Worm (Caenorhabditis elegans) whole organism, midembryonic: ENCODE measurements around the gene des-2.

Experiments
- T22C8.4 ChIP-seq: fragments of 200-800 bp; sonication (Bioruptor generic); IDR thresholded peaks from 2 replicates; pipeline ENCODE4 v1.3.6; 2022; ENCODE audit warnings: missing genetic modification characterization, missing compliant biosample characterization
- cog-1 ChIP-seq: sonication (generic microtip); optimal IDR thresholded peaks from 2 replicates; lab custom pipeline; 2016; ENCODE audit warnings: missing genetic modification characterization, missing compliant biosample characterization
- flt-1 ChIP-seq: fragments of 200-800 bp; sonication (Bioruptor generic); IDR thresholded peaks from 2 replicates; pipeline ENCODE4 v1.3.6; 2022; ENCODE audit warnings: missing genetic modification characterization, missing compliant biosample characterization
- klf-2 ChIP-seq: fragments of 200-800 bp; sonication (Bioruptor generic); conservative IDR thresholded peaks from 2 replicates; pipeline ENCODE4 v1.3.6; 2022; ENCODE audit warnings: missing genetic modification reagents, missing genetic modification characterization, missing compliant biosample characterization
- med-1 ChIP-seq: sonication (generic microtip); optimal IDR thresholded peaks from 2 replicates; lab custom pipeline; 2017; ENCODE audit warnings: missing genetic modification characterization, mild to moderate bottlenecking, missing compliant biosample characterization, antibody characterized with exemption, missing genetic modification reagents; ENCODE audit not compliant: insufficient read depth
- ref-1 ChIP-seq: fragments of 200-800 bp; sonication (Bioruptor generic); conservative IDR thresholded peaks from 2 replicates; pipeline ENCODE4 v1.3.6; 2022; ENCODE audit warnings: missing genetic modification reagents, missing genetic modification characterization, missing compliant biosample characterization
- tab-1 ChIP-seq: fragments of 200-800 bp; sonication (Bioruptor generic); IDR thresholded peaks from 2 replicates; pipeline ENCODE4 v1.3.6; 2022; ENCODE audit warnings: missing genetic modification characterization, missing compliant biosample characterization
- ztf-23 ChIP-seq: fragments of 200-800 bp; sonication (Bioruptor generic); IDR thresholded peaks from 2 replicates; pipeline ENCODE4 v1.3.6; 2022; ENCODE audit warnings: missing genetic modification reagents, missing genetic modification characterization, missing compliant biosample characterization
- ztf-29 ChIP-seq: fragments of 200-800 bp; sonication (Bioruptor generic); IDR thresholded peaks from 2 replicates; pipeline ENCODE4 v1.3.6; 2022; ENCODE audit warnings: missing genetic modification reagents, missing genetic modification characterization, missing compliant biosample characterization

The des-2 gene

DNA sequence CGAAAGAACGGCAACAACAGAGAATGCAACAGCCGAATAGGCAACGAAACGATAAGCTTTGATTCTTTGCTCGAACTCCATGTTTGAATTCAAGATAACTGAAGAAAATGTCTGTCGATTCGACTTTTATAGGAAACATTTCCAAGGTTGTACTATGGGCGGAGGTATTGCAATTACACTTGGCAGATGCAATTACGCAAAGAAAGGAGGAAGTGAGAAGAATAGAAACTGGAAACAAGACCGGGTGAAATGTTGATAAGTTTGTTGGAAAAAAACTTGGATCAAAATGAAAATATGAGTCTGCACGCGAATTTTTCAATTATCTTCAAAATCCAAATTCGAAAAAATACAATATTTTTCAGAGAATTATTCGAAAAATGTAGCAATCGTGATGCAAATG is 31.7 kb downstream of the des-2 start, which contains the start of gene col-155:
col-155 (minus strand) TSS at position 101 of the 400 bp plus-strand sequence.
- TF ChIP-seq tab-1 (GFP tag; lab: Robert Waterston, UW) (no peak), med-1 (no peak), ztf-23 (GFP tag; lab: Robert Waterston, UW) (no peak), flt-1 (no peak), ztf-29 (no peak), cog-1 (no peak), klf-2 (GFP tag; lab: Robert Waterston, UW) (no peak), T22C8.4 (GFP tag; lab: Robert Waterston, UW) (no peak), ref-1 (GFP tag; lab: Robert Waterston, UW) (no peak)

DNA sequence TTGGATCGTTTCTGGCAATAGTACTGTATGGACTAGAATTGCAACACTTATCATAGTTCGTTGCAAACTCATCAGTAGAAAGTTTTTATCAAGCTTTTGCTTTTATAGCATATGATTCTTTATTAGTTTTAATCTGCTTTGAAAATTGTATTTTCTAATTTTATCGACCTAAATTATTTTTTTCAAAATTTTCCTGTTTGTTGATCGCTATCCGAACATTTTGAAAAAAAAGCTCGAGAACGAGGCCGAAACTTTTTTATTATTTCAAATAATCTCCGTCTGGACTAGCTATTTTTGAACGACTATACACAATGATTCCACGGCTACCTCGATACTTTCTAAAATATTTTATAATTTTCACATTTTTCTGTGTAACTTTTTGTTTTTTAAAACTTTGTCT is 35.1 kb downstream of the des-2 start, which contains the start of gene F55C10.4:
F55C10.4 (plus strand) TSS at position 301 of the 400 bp plus-strand sequence.
- no peak for TF ChIP-seq klf-2 (GFP tag; lab: Robert Waterston, UW)
- no peak for TF ChIP-seq cog-1
- TF ChIP-seq ref-1 (GFP tag; lab: Robert Waterston, UW) = no peak
- TF ChIP-seq T22C8.4 (GFP tag; lab: Robert Waterston, UW) = no peak
- no peak for TF ChIP-seq ztf-29
- TF ChIP-seq med-1 = no peak
- no peak for TF ChIP-seq tab-1 (GFP tag; lab: Robert Waterston, UW)
- TF ChIP-seq flt-1 = no peak
- TF ChIP-seq ztf-23 (GFP tag; lab: Robert Waterston, UW) = no peak

DNA sequence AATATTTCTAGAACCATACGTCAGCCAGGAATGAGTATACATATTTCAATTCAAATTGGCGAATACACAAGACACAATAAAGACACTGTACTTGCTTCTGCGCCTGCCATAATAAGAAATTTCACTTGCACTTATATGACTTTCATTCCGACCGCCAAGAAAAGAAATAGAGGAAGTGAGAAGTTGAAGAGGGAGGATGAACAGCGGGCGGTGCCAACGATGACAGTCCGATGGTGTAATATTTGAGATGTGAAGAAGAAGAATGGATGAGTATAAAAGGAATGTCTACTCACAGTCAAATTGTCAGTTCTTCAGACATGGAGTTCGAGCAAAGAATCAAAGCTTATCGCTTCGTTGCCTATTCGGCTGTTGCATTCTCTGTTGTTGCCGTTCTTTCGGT is 36.4 kb downstream of the des-2 start, which contains the start of gene col-154:
col-154 (plus strand) TSS at position 301 of the 400 bp plus-strand sequence.
- no peak for TF ChIP-seq T22C8.4 (GFP tag; lab: Robert Waterston, UW)
- no peak for TF ChIP-seq med-1
- no peak for TF ChIP-seq tab-1 (GFP tag; lab: Robert Waterston, UW)
- TF ChIP-seq ztf-23 (GFP tag; lab: Robert Waterston, UW) = no peak
- no peak for TF ChIP-seq flt-1
- TF ChIP-seq cog-1 = no peak
- no peak for TF ChIP-seq klf-2 (GFP tag; lab: Robert Waterston, UW)
- no peak for TF ChIP-seq ref-1 (GFP tag; lab: Robert Waterston, UW)
- TF ChIP-seq ztf-29 = no peak

DNA sequence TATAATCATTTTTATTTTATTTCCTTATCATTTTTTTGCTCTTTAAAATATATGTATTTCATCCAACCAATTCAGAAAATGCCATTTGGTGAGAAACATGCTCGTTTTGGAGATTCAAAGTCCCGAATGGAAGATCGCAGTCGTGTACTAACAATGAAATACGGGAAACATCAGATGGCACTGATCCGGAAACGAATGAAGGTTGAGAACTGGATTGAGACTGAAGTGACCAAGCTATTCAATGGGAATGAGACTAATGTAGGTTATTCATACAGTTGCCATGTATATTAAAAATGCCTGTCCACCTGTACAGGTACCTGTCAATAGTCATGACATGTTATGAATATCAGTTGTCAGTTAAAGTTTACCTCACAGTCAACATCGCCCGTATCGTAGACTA is 38.5 kb downstream of the des-2 start, which contains the start of gene F55C10.5:
F55C10.5 (plus strand) TSS at position 74 of the 400 bp plus-strand sequence.
- TF ChIP-seq flt-1 (no peak), klf-2 (GFP tag; lab: Robert Waterston, UW) (no peak), ref-1 (GFP tag; lab: Robert Waterston, UW) (no peak), T22C8.4 (GFP tag; lab: Robert Waterston, UW) (no peak), ztf-23 (GFP tag; lab: Robert Waterston, UW) (no peak), med-1 (no peak), ztf-29 (no peak), cog-1 (no peak), tab-1 (GFP tag; lab: Robert Waterston, UW) (no peak)

DNA sequence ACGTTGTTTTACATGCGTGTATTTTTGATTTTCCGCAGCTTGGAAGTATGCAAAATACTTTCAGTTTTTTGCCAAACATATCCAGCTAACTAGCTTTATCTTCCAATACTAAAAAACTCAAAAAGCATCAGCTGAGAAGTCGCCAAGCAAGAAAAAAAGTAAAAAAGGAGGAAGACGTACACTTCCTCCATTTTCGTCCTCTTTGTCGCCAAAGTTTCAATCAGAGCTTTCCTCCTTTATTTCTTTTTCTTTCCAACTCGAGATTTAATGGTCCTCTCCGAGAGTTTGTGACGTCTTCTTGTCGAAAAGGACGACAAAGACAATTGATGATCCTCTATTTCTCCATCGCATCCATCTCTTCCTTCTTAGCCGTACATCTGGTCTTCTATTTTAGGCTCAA is 40.9 kb downstream of the des-2 start:
- TF ChIP-seq cog-1 (no peak), ref-1 (GFP tag; lab: Robert Waterston, UW) (no peak), T22C8.4 (GFP tag; lab: Robert Waterston, UW) (no peak), med-1 (no peak), ztf-23 (GFP tag; lab: Robert Waterston, UW) (no peak), ztf-29 (no peak), tab-1 (GFP tag; lab: Robert Waterston, UW) (no peak), flt-1 (no peak), klf-2 (GFP tag; lab: Robert Waterston, UW) (no peak)

DNA sequence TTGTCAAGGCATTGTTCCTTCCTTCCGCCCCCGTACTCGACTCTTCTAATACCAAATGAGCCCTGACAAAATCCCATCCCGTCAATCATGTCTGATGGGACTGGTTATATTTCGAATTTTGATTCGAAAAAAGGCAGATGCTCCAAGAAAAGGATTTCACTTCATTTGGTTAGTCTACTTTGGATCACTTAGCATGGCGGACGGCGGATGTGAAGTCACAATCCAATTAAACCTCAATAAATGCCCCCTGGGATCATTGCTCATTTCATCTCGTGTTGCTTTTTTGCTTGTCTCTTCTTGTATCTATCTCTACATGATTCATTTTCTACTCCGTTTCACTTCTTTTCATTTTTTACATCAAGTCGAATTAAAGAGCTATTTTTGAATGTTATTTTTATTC is 42.2 kb downstream of the des-2 start:
- TF ChIP-seq flt-1 = no peak
- no peak for TF ChIP-seq med-1
- no peak for TF ChIP-seq cog-1
- no peak for TF ChIP-seq tab-1 (GFP tag; lab: Robert Waterston, UW)
- no peak for TF ChIP-seq ztf-23 (GFP tag; lab: Robert Waterston, UW)
- no peak for TF ChIP-seq T22C8.4 (GFP tag; lab: Robert Waterston, UW)
- no peak for TF ChIP-seq ztf-29

DNA sequence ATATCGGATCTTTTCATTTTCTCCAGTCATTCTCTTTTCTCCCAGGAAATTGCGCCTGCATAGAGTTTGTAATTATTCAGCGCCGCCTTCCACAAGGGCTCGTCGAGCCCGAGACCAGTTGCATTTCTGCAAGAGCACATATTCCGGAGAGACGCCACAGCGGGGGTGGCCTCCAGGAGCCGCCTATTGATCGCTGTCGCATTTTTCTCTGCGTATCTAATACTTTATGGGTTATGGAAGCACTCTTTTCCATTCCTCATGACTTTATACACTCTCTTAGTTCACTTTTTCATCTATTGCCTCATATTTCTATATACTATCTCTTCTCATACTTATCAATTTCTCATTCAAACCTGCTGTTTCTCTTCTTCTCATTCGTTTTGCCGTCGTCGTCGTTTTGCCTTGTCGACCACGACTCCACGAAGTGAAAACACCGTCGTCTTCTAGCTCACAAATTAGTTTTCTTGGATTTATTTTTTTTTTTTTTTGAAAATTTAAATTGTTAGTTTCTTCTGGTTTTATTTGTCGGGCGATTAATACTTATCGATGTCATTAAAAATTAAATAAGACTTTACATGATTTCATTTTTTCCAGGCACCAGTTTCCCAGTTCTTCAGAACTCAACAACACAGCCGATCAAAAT is 46.2 kb downstream of the des-2 start, which contains the start of gene cnb-1:
cnb-1 (plus strand) TSS at position 593 of the 643 bp plus-strand sequence.
- no peak for TF ChIP-seq klf-2 (GFP tag; lab: Robert Waterston, UW)
- peak; percentile 63 for TF ChIP-seq T22C8.4 (GFP tag; lab: Robert Waterston, UW)
- TF ChIP-seq med-1 = no peak
- no peak for TF ChIP-seq ref-1 (GFP tag; lab: Robert Waterston, UW)
- TF ChIP-seq ztf-23 (GFP tag; lab: Robert Waterston, UW) = no peak
- TF ChIP-seq flt-1 = no peak
- no peak for TF ChIP-seq cog-1

DNA sequence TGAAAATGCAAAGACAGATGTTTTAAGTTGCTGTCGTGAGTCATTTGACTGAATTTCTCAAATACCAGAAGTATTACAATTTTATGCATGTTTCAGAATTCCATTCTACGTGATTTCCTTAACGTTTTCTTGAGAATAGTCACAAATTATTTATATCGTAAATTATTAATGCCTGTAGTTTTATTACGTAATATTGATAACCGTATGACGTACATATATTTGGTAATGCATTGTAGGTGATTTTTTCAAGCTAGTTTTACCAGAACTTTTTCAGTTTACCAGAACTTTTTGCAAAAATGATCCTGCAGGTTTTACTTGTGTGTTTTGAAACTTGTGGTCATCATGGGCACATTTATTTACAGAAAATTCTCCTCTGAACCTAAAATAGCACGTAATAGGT is 47.6 kb downstream of the des-2 start:
- TF ChIP-seq T22C8.4 (GFP tag; lab: Robert Waterston, UW) (no peak), med-1 (no peak), tab-1 (GFP tag; lab: Robert Waterston, UW) (no peak), klf-2 (GFP tag; lab: Robert Waterston, UW) (no peak), cog-1 (no peak), ref-1 (GFP tag; lab: Robert Waterston, UW) (no peak), flt-1 (no peak), ztf-23 (GFP tag; lab: Robert Waterston, UW) (no peak), ztf-29 (no peak)

DNA sequence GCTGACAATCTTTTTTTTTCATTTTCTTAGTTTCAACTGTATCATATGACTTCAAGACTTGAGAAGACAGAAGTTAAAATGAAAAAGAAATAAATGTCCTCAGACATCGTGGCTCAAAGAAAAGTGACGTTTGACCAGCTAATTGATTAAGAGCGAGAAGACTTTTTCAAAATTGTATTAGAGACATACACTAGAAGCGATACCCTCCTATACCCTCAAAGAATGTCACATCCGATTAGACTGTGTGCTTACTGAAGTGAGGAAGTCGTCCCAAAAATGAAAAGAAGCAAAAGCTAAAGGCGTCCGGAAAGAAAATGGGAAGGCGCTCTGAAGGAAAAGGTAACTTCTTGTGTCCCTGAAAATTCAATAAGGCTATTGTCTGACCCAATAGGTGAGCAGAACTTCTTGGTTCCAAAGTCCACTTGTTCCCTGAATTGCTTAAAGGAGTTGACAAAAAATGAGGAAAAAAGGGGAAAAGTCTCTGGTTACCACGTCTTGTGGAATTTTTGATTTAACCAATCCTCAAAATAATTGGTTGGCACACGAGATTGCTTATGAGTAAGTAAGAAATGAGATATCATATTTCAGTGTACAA is 49.1 kb downstream of the des-2 start:
- TF ChIP-seq flt-1 (no peak), ztf-23 (GFP tag; lab: Robert Waterston, UW) (no peak), med-1 (no peak), ref-1 (GFP tag; lab: Robert Waterston, UW) (no peak), T22C8.4 (GFP tag; lab: Robert Waterston, UW) (no peak), cog-1 (no peak), tab-1 (GFP tag; lab: Robert Waterston, UW) (no peak), ztf-29 (no peak), klf-2 (GFP tag; lab: Robert Waterston, UW) (no peak)
